Fruit fly (Drosophila melanogaster): ENCODE measurements around the gene Nt5a.

Nt5a gene

dm6 chr3L:1307005-1307632, at the start of gene Nt5a, which contains the start of gene Ctr9:
Gene Nt5a (minus strand): TSS chr3L:1307418.
Gene Ctr9 (plus strand): TSS chr3L:1307224.
- no peak for TF ChIP-seq h (optimal IDR thresholded peaks at IDR 0.05)
- no peak for TF ChIP-seq ttk (optimal IDR thresholded peaks at IDR 0.05)
- no peak for TF ChIP-seq psq (optimal IDR thresholded peaks at IDR 0.05)
- TF ChIP-seq Myc (optimal IDR thresholded peaks at IDR 0.05), result no peak
- no peak for TF ChIP-seq insv (optimal IDR thresholded peaks at IDR 0.05)
- no peak for TF ChIP-seq Sin3A (optimal IDR thresholded peaks at IDR 0.05)

- TF ChIP-seq h (optimal IDR thresholded peaks at IDR 0.05), result no peak
- TF ChIP-seq Myc (optimal IDR thresholded peaks at IDR 0.05), result no peak
- TF ChIP-seq psq (optimal IDR thresholded peaks at IDR 0.05), result no peak
- TF ChIP-seq ttk (optimal IDR thresholded peaks at IDR 0.05), result no peak
- no peak for TF ChIP-seq Sin3A (optimal IDR thresholded peaks at IDR 0.05)
- TF ChIP-seq insv (optimal IDR thresholded peaks at IDR 0.05), result no peak
Measured at dm6 chr3L:1354214-1354613, 47.0 kb upstream of the Nt5a start.

dm6 chr3L:1352065-1352464, 44.8 kb upstream of the Nt5a start:
- TF ChIP-seq psq (optimal IDR thresholded peaks at IDR 0.05), result no peak
- no peak for TF ChIP-seq ttk (optimal IDR thresholded peaks at IDR 0.05)
- no peak for TF ChIP-seq Myc (optimal IDR thresholded peaks at IDR 0.05)
- TF ChIP-seq insv (optimal IDR thresholded peaks at IDR 0.05), result no peak
- TF ChIP-seq h (optimal IDR thresholded peaks at IDR 0.05), result no peak
- TF ChIP-seq Sin3A (optimal IDR thresholded peaks at IDR 0.05), result no peak

- TF ChIP-seq psq (optimal IDR thresholded peaks at IDR 0.05) (peak; percentile 31), Myc (optimal IDR thresholded peaks at IDR 0.05) (no peak)
Measured at dm6 chr3L:1350924-1351215, 43.7 kb upstream of the Nt5a start, which contains the start of gene CG9166. Gene CG9166 (plus strand): TSS chr3L:1351116.

dm6 chr3L:1349942-1350923, 43.0 kb upstream of the Nt5a start:
- TF ChIP-seq Myc (optimal IDR thresholded peaks at IDR 0.05), result no peak
- no peak for TF ChIP-seq h (optimal IDR thresholded peaks at IDR 0.05)
- no peak for TF ChIP-seq ttk (optimal IDR thresholded peaks at IDR 0.05)
- peak; percentile 85 for TF ChIP-seq psq (optimal IDR thresholded peaks at IDR 0.05)
- no peak for TF ChIP-seq Sin3A (optimal IDR thresholded peaks at IDR 0.05)
- no peak for TF ChIP-seq insv (optimal IDR thresholded peaks at IDR 0.05)

dm6 chr3L:1349397-1349796, 42.2 kb upstream of the Nt5a start:
- TF ChIP-seq psq (optimal IDR thresholded peaks at IDR 0.05), result no peak
- no peak for TF ChIP-seq Myc (optimal IDR thresholded peaks at IDR 0.05)
- no peak for TF ChIP-seq Sin3A (optimal IDR thresholded peaks at IDR 0.05)
- no peak for TF ChIP-seq h (optimal IDR thresholded peaks at IDR 0.05)
- TF ChIP-seq insv (optimal IDR thresholded peaks at IDR 0.05), result no peak
- no peak for TF ChIP-seq ttk (optimal IDR thresholded peaks at IDR 0.05)

- TF ChIP-seq ttk (optimal IDR thresholded peaks at IDR 0.05) (no peak), h (optimal IDR thresholded peaks at IDR 0.05) (no peak), insv (optimal IDR thresholded peaks at IDR 0.05) (no peak), Sin3A (optimal IDR thresholded peaks at IDR 0.05) (no peak), psq (optimal IDR thresholded peaks at IDR 0.05) (no peak), Myc (optimal IDR thresholded peaks at IDR 0.05) (no peak)
Measured at dm6 chr3L:1348935-1349334, 41.7 kb upstream of the Nt5a start.

- no peak for TF ChIP-seq Myc (optimal IDR thresholded peaks at IDR 0.05)
- TF ChIP-seq ttk (optimal IDR thresholded peaks at IDR 0.05), result no peak
- no peak for TF ChIP-seq Sin3A (optimal IDR thresholded peaks at IDR 0.05)
- TF ChIP-seq insv (optimal IDR thresholded peaks at IDR 0.05), result no peak
- TF ChIP-seq h (optimal IDR thresholded peaks at IDR 0.05), result no peak
- TF ChIP-seq psq (optimal IDR thresholded peaks at IDR 0.05), result no peak
Measured at dm6 chr3L:1348248-1348647, 41.0 kb upstream of the Nt5a start.

- no peak for TF ChIP-seq psq (optimal IDR thresholded peaks at IDR 0.05)
- no peak for TF ChIP-seq ttk (optimal IDR thresholded peaks at IDR 0.05)
- TF ChIP-seq Sin3A (optimal IDR thresholded peaks at IDR 0.05), result no peak
- TF ChIP-seq h (optimal IDR thresholded peaks at IDR 0.05), result no peak
- no peak for TF ChIP-seq Myc (optimal IDR thresholded peaks at IDR 0.05)
- TF ChIP-seq insv (optimal IDR thresholded peaks at IDR 0.05), result no peak
Measured at dm6 chr3L:1346956-1347587, 39.9 kb upstream of the Nt5a start.

dm6 chr3L:1342133-1342580, 34.9 kb upstream of the Nt5a start, which contains the start of gene indra:
Gene indra (minus strand): TSS chr3L:1342403.
- TF ChIP-seq insv (optimal IDR thresholded peaks at IDR 0.05) (no peak), psq (optimal IDR thresholded peaks at IDR 0.05) (no peak), Myc (optimal IDR thresholded peaks at IDR 0.05) (no peak), h (optimal IDR thresholded peaks at IDR 0.05) (no peak), Sin3A (optimal IDR thresholded peaks at IDR 0.05) (no peak), ttk (optimal IDR thresholded peaks at IDR 0.05) (no peak)

- no peak for TF ChIP-seq insv (optimal IDR thresholded peaks at IDR 0.05)
- no peak for TF ChIP-seq Sin3A (optimal IDR thresholded peaks at IDR 0.05)
- no peak for TF ChIP-seq Myc (optimal IDR thresholded peaks at IDR 0.05)
- TF ChIP-seq psq (optimal IDR thresholded peaks at IDR 0.05), result no peak
- TF ChIP-seq ttk (optimal IDR thresholded peaks at IDR 0.05), result no peak
Measured at dm6 chr3L:1335989-1336961, 29.1 kb upstream of the Nt5a start.
